Worm (Caenorhabditis elegans) whole organism, L4 larva: ENCODE data around the gene C16C8.16.

Experiments used
- F37D6.2 ChIP-seq: sonication (generic microtip); optimal IDR thresholded peaks from 2 replicates; lab custom pipeline; 2016; ENCODE audit warnings: mild to moderate bottlenecking, missing genetic modification characterization, missing compliant biosample characterization
- T26A8.4 ChIP-seq: fragments of 200-800 bp; sonication (Bioruptor generic); IDR thresholded peaks from 2 replicates; pipeline ENCODE4 v1.3.6; 2022; ENCODE audit warnings: missing genetic modification characterization, missing compliant biosample characterization
- Y105C5A.15 ChIP-seq: fragments of 200-800 bp; sonication (Bioruptor generic); IDR thresholded peaks from 2 replicates; pipeline ENCODE4 v1.3.6; 2022; ENCODE audit warnings: missing genetic modification characterization, missing compliant biosample characterization
- Y5F2A.4 ChIP-seq: fragments of 200-800 bp; sonication (Bioruptor generic); optimal IDR thresholded peaks from 2 replicates; lab custom pipeline; 2018; ENCODE audit warnings: mild to moderate bottlenecking, missing genetic modification characterization, missing compliant biosample characterization
- ZK337.2 ChIP-seq: fragments of 200-800 bp; sonication (Bioruptor generic); IDR thresholded peaks from 2 replicates; pipeline ENCODE4 v1.3.6; 2022; ENCODE audit warnings: missing genetic modification reagents, missing genetic modification characterization, missing compliant biosample characterization
- aha-1 ChIP-seq: fragments of 150-350 bp; peaks from one replicate; lab custom pipeline; 2014; ENCODE audit warnings: missing biosample characterization, missing genetic modification characterization
- aly-2 ChIP-seq: sonication (generic microtip); optimal IDR thresholded peaks from 2 replicates; lab custom pipeline; 2018; ENCODE audit warnings: missing biosample characterization, missing genetic modification characterization
- attf-4 ChIP-seq: sonication (generic microtip); optimal IDR thresholded peaks from 3 replicates; lab custom pipeline; 2017; ENCODE audit warnings: missing biosample characterization, missing genetic modification characterization
- ceh-62 ChIP-seq: sonication (generic microtip); optimal IDR thresholded peaks from 2 replicates; lab custom pipeline; 2017; ENCODE audit warnings: missing biosample characterization, missing genetic modification characterization
- ceh-82 ChIP-seq: sonication (generic microtip); optimal IDR thresholded peaks from 2 replicates; lab custom pipeline; 2017; ENCODE audit warnings: missing biosample characterization, missing genetic modification characterization
- ctbp-1 ChIP-seq: fragments of 200-800 bp; sonication (Bioruptor generic); IDR thresholded peaks from 2 replicates; pipeline ENCODE4 v1.3.6; 2022; ENCODE audit warnings: missing genetic modification reagents, missing genetic modification characterization, missing compliant biosample characterization
- daf-8 ChIP-seq: fragments of 200-800 bp; sonication (Bioruptor generic); IDR thresholded peaks from 2 replicates; pipeline ENCODE4 v1.3.6; 2022; ENCODE audit warnings: missing genetic modification characterization, missing compliant biosample characterization
- dmd-6 ChIP-seq: fragments of 200-800 bp; sonication (Bioruptor generic); IDR thresholded peaks from 2 replicates; pipeline ENCODE4 v1.3.6; 2022; ENCODE audit warnings: missing genetic modification reagents, missing genetic modification characterization, missing compliant biosample characterization
- dpl-1 ChIP-seq: fragments of 150-350 bp; optimal IDR thresholded peaks from 2 replicates; lab custom pipeline; 2014; ENCODE audit warnings: missing biosample characterization, missing genetic modification reagents, missing genetic modification characterization
- egl-43 ChIP-seq: fragments of 200-800 bp; sonication (Bioruptor generic); IDR thresholded peaks from 2 replicates; pipeline ENCODE4 v1.3.6; 2022; ENCODE audit warnings: missing genetic modification reagents, missing genetic modification characterization, missing compliant biosample characterization
- fos-1 ChIP-seq: fragments of 150-350 bp; optimal IDR thresholded peaks from 2 replicates; lab custom pipeline; 2014; ENCODE audit warnings: missing biosample characterization, missing genetic modification characterization
- hif-1 ChIP-seq, 2 experiments: sonication (generic microtip); optimal IDR thresholded peaks; 2 replicates each; lab custom pipeline; 2016 to 2017; ENCODE audit warnings: missing compliant biosample characterization in 2 of 2, missing genetic modification characterization in 2 of 2, missing genetic modification reagents in 2 of 2, missing genotype in 2 of 2, mild to moderate bottlenecking in 1 of 2
- hlh-11 ChIP-seq: fragments of 200-800 bp; sonication (Bioruptor generic); optimal IDR thresholded peaks from 2 replicates; lab custom pipeline; 2018; ENCODE audit warnings: mild to moderate bottlenecking, missing genetic modification characterization, missing compliant biosample characterization
- hlh-30 ChIP-seq: sonication (generic microtip); optimal IDR thresholded peaks from 2 replicates; lab custom pipeline; 2017; ENCODE audit warnings: antibody characterized with exemption, mild to moderate bottlenecking, missing genetic modification characterization, missing compliant biosample characterization; ENCODE audit not compliant: insufficient read depth
- hmg-1.1 ChIP-seq: fragments of 200-800 bp; sonication (Bioruptor generic); IDR thresholded peaks from 2 replicates; pipeline ENCODE4 v1.3.6; 2022; ENCODE audit warnings: missing genetic modification reagents, missing genetic modification characterization, missing compliant biosample characterization
- lin-13 ChIP-seq: fragments of 150-350 bp; optimal IDR thresholded peaks from 2 replicates; lab custom pipeline; 2014; ENCODE audit warnings: missing biosample characterization, missing genetic modification reagents, missing genetic modification characterization
- lir-3 ChIP-seq: sonication (generic microtip); optimal IDR thresholded peaks from 2 replicates; lab custom pipeline; 2016; ENCODE audit warnings: mild to moderate bottlenecking, missing genetic modification characterization, missing compliant biosample characterization
- lsy-2 ChIP-seq, 2 experiments: fragments of 150-350 bp in 1 of 2; sonication (generic microtip) in 1 of 2; optimal IDR thresholded peaks; 2 replicates each; lab custom pipeline; 2014 to 2017; ENCODE audit warnings: missing biosample characterization in 2 of 2, missing genetic modification characterization in 2 of 2
- mdl-1 ChIP-seq, 2 experiments: fragments of 150-350 bp in 1 of 2; sonication (generic microtip) in 1 of 2; optimal IDR thresholded peaks; 2 replicates each; lab custom pipeline; 2014 to 2017; ENCODE audit warnings: missing biosample characterization in 2 of 2, missing genetic modification characterization in 2 of 2
- mep-1 ChIP-seq: fragments of 150-350 bp; sonication (generic microtip); optimal IDR thresholded peaks from 3 replicates; lab custom pipeline; 2014; ENCODE audit warnings: missing biosample characterization, missing genetic modification characterization
- nhr-10 ChIP-seq: fragments of 150-350 bp; optimal IDR thresholded peaks from 2 replicates; lab custom pipeline; 2014; ENCODE audit warnings: missing biosample characterization, missing genetic modification characterization
- nhr-237 ChIP-seq: sonication (generic microtip); optimal IDR thresholded peaks from 2 replicates; lab custom pipeline; 2017; ENCODE audit warnings: missing biosample characterization, missing genetic modification characterization
- nhr-25 ChIP-seq: sonication (generic microtip); optimal IDR thresholded peaks from 2 replicates; lab custom pipeline; 2017; ENCODE audit warnings: missing genetic modification characterization, mild to moderate bottlenecking, missing compliant biosample characterization, antibody characterized with exemption, moderate library complexity, borderline replicate concordance; ENCODE audit not compliant: insufficient read depth
- nhr-28 ChIP-seq: fragments of 150-350 bp; optimal IDR thresholded peaks from 2 replicates; lab custom pipeline; 2014; ENCODE audit warnings: missing biosample characterization, missing genetic modification characterization
- nhr-42 ChIP-seq: fragments of 200-800 bp; sonication (Bioruptor generic); IDR thresholded peaks from 2 replicates; pipeline ENCODE4 v1.3.6; 2022; ENCODE audit warnings: missing genetic modification characterization, missing compliant biosample characterization
- nhr-76 ChIP-seq: fragments of 150-350 bp; optimal IDR thresholded peaks from 2 replicates; lab custom pipeline; 2014; ENCODE audit warnings: missing biosample characterization, missing genetic modification characterization
- nhr-77 ChIP-seq: fragments of 150-350 bp; optimal IDR thresholded peaks from 2 replicates; lab custom pipeline; 2014; ENCODE audit warnings: missing biosample characterization, missing genetic modification characterization
- php-3 ChIP-seq: fragments of 200-800 bp; sonication (Bioruptor generic); IDR thresholded peaks from 2 replicates; pipeline ENCODE4 v1.3.6; 2022; ENCODE audit warnings: missing genetic modification reagents, missing genetic modification characterization, missing compliant biosample characterization
- pqm-1 ChIP-seq: sonication (generic microtip); optimal IDR thresholded peaks from 2 replicates; lab custom pipeline; 2017; ENCODE audit warnings: missing biosample characterization, missing genetic modification characterization
- rbr-2 ChIP-seq: sonication (generic microtip); optimal IDR thresholded peaks from 2 replicates; lab custom pipeline; 2016; ENCODE audit warnings: missing genotype, missing genetic modification characterization, missing compliant biosample characterization
- saeg-2 ChIP-seq: fragments of 200-800 bp; sonication (Bioruptor generic); IDR thresholded peaks from 2 replicates; pipeline ENCODE4 v1.3.6; 2022; ENCODE audit warnings: missing genetic modification reagents, missing genetic modification characterization, missing compliant biosample characterization
- sdz-12 ChIP-seq: fragments of 200-800 bp; sonication (Bioruptor generic); optimal IDR thresholded peaks from 2 replicates; lab custom pipeline; 2018; ENCODE audit warnings: mild to moderate bottlenecking, missing genetic modification characterization, missing compliant biosample characterization
- set-16 ChIP-seq: fragments of 200-800 bp; sonication (Bioruptor generic); IDR thresholded peaks from 2 replicates; pipeline ENCODE4 v1.3.6; 2022; ENCODE audit warnings: missing genetic modification reagents, missing genetic modification characterization, missing compliant biosample characterization
- snpc-4 ChIP-seq: fragments of 150-350 bp; optimal IDR thresholded peaks from 2 replicates; lab custom pipeline; 2014; ENCODE audit warnings: missing biosample characterization, missing genetic modification characterization
- tra-1 ChIP-seq: fragments of 200-800 bp; sonication (Bioruptor generic); IDR thresholded peaks from 2 replicates; pipeline ENCODE4 v1.3.6; 2022; ENCODE audit warnings: missing genetic modification reagents, missing genetic modification characterization, missing compliant biosample characterization
- unc-39 ChIP-seq: sonication (generic microtip); optimal IDR thresholded peaks from 2 replicates; lab custom pipeline; 2017; ENCODE audit warnings: missing biosample characterization, missing genetic modification characterization
- unc-62 ChIP-seq, 3 experiments: fragments of 150-350 bp in 1 of 3; sonication (generic microtip); optimal IDR thresholded peaks in 2 of 3; peaks in 1 of 3; 1 replicate in 1 of 3; 2 replicates in 2 of 3; lab custom pipeline; 2014 to 2017; ENCODE audit warnings: missing biosample characterization in 3 of 3, missing genetic modification characterization in 3 of 3, missing genetic modification reagents in 3 of 3, missing genotype in 1 of 3
- ztf-7 ChIP-seq: fragments of 150-350 bp; optimal IDR thresholded peaks from 2 replicates; lab custom pipeline; 2014; ENCODE audit warnings: missing biosample characterization, missing genetic modification characterization

C16C8.16 gene

ce11 chrII:3428158-3428704, 17.3 kb upstream of the C16C8.16 start:
- TF ChIP-seq hlh-30 (tag; lab: Kevin White, UChicago) = peak; percentile 69
- TF ChIP-seq egl-43 = 0 out of 2 replicates have a peak, but pooled peaks have one; percentile 20
- TF ChIP-seq hif-1 (tag; optimal IDR thresholded peaks at IDR 0.05; lab: Kevin White, UChicago) = peak in 1 of 2 experiments; percentile 18
- no peak for TF ChIP-seq lir-3 (tag; lab: Kevin White, UChicago)
- no peak for TF ChIP-seq saeg-2 (GFP tag; lab: Robert Waterston, UW)
- peak in 1 of 2 experiments; percentile 29 for TF ChIP-seq lsy-2 (tag; optimal IDR thresholded peaks at IDR 0.05; lab: Kevin White, UChicago)
- TF ChIP-seq aha-1 = peak; percentile 93
- no peak for TF ChIP-seq pqm-1
- TF ChIP-seq Y5F2A.4 (GFP tag; lab: Kevin White, UChicago) = no peak
- peak; percentile 1 for TF ChIP-seq hlh-11
- peak; percentile 71 for TF ChIP-seq hmg-1.1
- TF ChIP-seq ctbp-1 (GFP tag; lab: Robert Waterston, UW) = 0 out of 2 replicates have a peak, but pooled peaks have one; percentile 33
- no peak for TF ChIP-seq ceh-82 (tag; lab: Kevin White, UChicago)
- peak; percentile 46 for TF ChIP-seq mep-1
- TF ChIP-seq set-16 (GFP tag; lab: Robert Waterston, UW) = peak; percentile 82
- peak; percentile 41 for TF ChIP-seq rbr-2
- TF ChIP-seq php-3 = no peak
- peak in 1 of 2 experiments; percentile 47 for TF ChIP-seq mdl-1 (tag; optimal IDR thresholded peaks at IDR 0.05; lab: Kevin White, UChicago)
- TF ChIP-seq, all 104 proteins: peak for 12

DNA sequence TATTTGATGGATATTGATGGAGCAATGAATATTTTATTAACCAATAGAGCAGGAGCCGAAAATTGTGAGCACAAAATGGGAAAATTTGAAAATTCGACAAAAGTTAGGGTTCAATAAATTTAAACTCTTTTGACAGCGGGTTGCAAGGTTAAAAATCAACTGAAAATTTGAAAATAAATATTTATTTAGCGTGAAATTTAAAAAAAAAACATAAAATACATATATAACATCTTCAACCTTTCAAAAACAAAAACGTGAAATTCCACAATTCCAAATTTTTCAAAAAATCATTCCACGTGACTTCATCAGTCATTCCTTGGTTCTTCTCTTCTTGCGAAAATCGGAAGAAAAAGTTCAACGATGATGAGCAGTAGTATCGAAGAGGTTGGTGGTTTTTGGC, 16.2 kb upstream of the C16C8.16 start, which contains the start of gene C16C8.18:
C16C8.18 (plus strand) TSS at position 301 of the 400 bp plus-strand sequence.
- TF ChIP-seq unc-39 (tag; lab: Kevin White, UChicago) (no peak), hlh-11 (no peak), ztf-7 (tag; lab: Kevin White, UChicago) (no peak), fos-1 (tag; lab: Kevin White, UChicago) (no peak)

ce11 chrII:3434893-3435503, 10.6 kb upstream of the C16C8.16 start:
- TF ChIP-seq nhr-77 (tag; lab: Kevin White, UChicago) (no peak), nhr-28 (peak; percentile 34), nhr-25 (tag; lab: Kevin White, UChicago) (peak; percentile 16), attf-4 (no peak), snpc-4 (tag; lab: Kevin White, UChicago) (peak; percentile 16), dmd-6 (GFP tag; lab: Robert Waterston, UW) (peak; percentile 55), ceh-62 (tag; lab: Kevin White, UChicago) (no peak), unc-62 (GFP tag; optimal IDR thresholded peaks at IDR 0.05 in 1 of 2; lab: Kevin White, UChicago) (peak in 1 of 2 experiments; percentile 30), unc-62 (tag; optimal IDR thresholded peaks at IDR 0.05; lab: Kevin White, UChicago) (no peak), nhr-76 (tag; lab: Kevin White, UChicago) (no peak)

- TF ChIP-seq daf-8 = no peak
- TF ChIP-seq F37D6.2 = no peak
- no peak for TF ChIP-seq nhr-42 (GFP tag; lab: Robert Waterston, UW)
- TF ChIP-seq Y105C5A.15 (GFP tag; lab: Robert Waterston, UW) = no peak
- TF ChIP-seq mep-1 = no peak
- no peak for TF ChIP-seq dpl-1 (GFP tag; lab: Kevin White, UChicago)
- TF ChIP-seq fos-1 (tag; lab: Kevin White, UChicago) = no peak
- no peak for TF ChIP-seq rbr-2
- no peak for TF ChIP-seq nhr-10 (tag; lab: Kevin White, UChicago)
- TF ChIP-seq nhr-237 = no peak
- TF ChIP-seq aly-2 (tag; lab: Kevin White, UChicago) = no peak
- TF ChIP-seq ZK337.2 (GFP tag; lab: Robert Waterston, UW) = no peak
- TF ChIP-seq snpc-4 (tag; lab: Kevin White, UChicago) = no peak
- no peak for TF ChIP-seq T26A8.4 (GFP tag; lab: Robert Waterston, UW)
- no peak for TF ChIP-seq unc-62 (GFP tag; optimal IDR thresholded peaks at IDR 0.05 in 1 of 2; lab: Kevin White, UChicago)
- no peak for TF ChIP-seq unc-62 (tag; optimal IDR thresholded peaks at IDR 0.05; lab: Kevin White, UChicago)
- no peak for TF ChIP-seq tra-1 (GFP tag; lab: Robert Waterston, UW)
- TF ChIP-seq ceh-82 (tag; lab: Kevin White, UChicago) = no peak
- TF ChIP-seq lin-13 (GFP tag; lab: Kevin White, UChicago) = no peak
- no peak for TF ChIP-seq sdz-12
Measured at ce11 chrII:3436412-3436811, 9.1 kb upstream of the C16C8.16 start, which contains the start of gene skpo-2. skpo-2 (minus strand) TSS chrII:3436512.
